Fruit fly (Drosophila melanogaster) whole organism, embryonic: Measurements from ENCODE around the gene Pex14.

Experiments used
- BtbVII ChIP-seq: fragments of 200-800 bp; sonication (Bioruptor generic); optimal IDR thresholded peaks from 3 replicates; lab custom pipeline; 2017; ENCODE audit warnings: missing biosample characterization, mild to moderate bottlenecking, missing genetic modification characterization
- CG10209 ChIP-seq: fragments of 200-800 bp; sonication (Bioruptor generic); optimal IDR thresholded peaks from 3 replicates; lab custom pipeline; 2017; ENCODE audit warnings: missing biosample characterization, mild to moderate bottlenecking, missing genetic modification characterization, missing genetic modification reagents
- CG1024 ChIP-seq: fragments of 200-800 bp; sonication (Bioruptor generic); IDR thresholded peaks from 2 replicates; pipeline ENCODE4 v1.3.6; 2022; ENCODE audit warnings: missing biosample characterization, missing genetic modification characterization
- CG11093 ChIP-seq: fragments of 200-800 bp; sonication (Bioruptor generic); IDR thresholded peaks from 3 replicates; pipeline ENCODE4 v1.3.6; 2022; ENCODE audit warnings: missing biosample characterization, missing genetic modification characterization
- CG11504 ChIP-seq: fragments of 200-800 bp; sonication (Bioruptor generic); optimal IDR thresholded peaks from 3 replicates; lab custom pipeline; 2019; ENCODE audit warnings: missing biosample characterization, mild to moderate bottlenecking, missing genetic modification characterization, moderate library complexity
- CG12219 ChIP-seq: fragments of 200-800 bp; sonication (Bioruptor generic); optimal IDR thresholded peaks from 3 replicates; lab custom pipeline; 2018; ENCODE audit warnings: missing biosample characterization, mild to moderate bottlenecking, missing genetic modification characterization
- CG12744 ChIP-seq: fragments of 200-800 bp; sonication (Bioruptor generic); optimal IDR thresholded peaks from 2 replicates; lab custom pipeline; 2016; ENCODE audit warnings: missing biosample characterization, missing genetic modification characterization
- CG12769 ChIP-seq: fragments of 200-800 bp; sonication (Bioruptor generic); optimal IDR thresholded peaks from 2 replicates; lab custom pipeline; 2019; ENCODE audit warnings: missing biosample characterization, mild to moderate bottlenecking, missing genetic modification characterization, moderate library complexity
- CG13424 ChIP-seq: fragments of 200-800 bp; sonication (Bioruptor generic); optimal IDR thresholded peaks from 2 replicates; lab custom pipeline; 2019; ENCODE audit warnings: missing biosample characterization, mild to moderate bottlenecking, missing genetic modification characterization, moderate library complexity
- CG14014 ChIP-seq: fragments of 200-800 bp; sonication (Bioruptor generic); IDR thresholded peaks from 2 replicates; pipeline ENCODE4 v1.3.6; 2022; ENCODE audit warnings: missing biosample characterization, missing genetic modification characterization
- CG1603 ChIP-seq: fragments of 200-800 bp; sonication (Bioruptor generic); optimal IDR thresholded peaks from 2 replicates; lab custom pipeline; 2019; ENCODE audit warnings: missing biosample characterization, mild to moderate bottlenecking, missing genetic modification characterization, moderate library complexity
- CG18011 ChIP-seq: fragments of 200-800 bp; sonication (Bioruptor generic); optimal IDR thresholded peaks from 2 replicates; lab custom pipeline; 2017; ENCODE audit warnings: missing biosample characterization, missing genetic modification characterization, mild to moderate bottlenecking, moderate library complexity, missing genotype
- CG18619 ChIP-seq: fragments of 200-800 bp; sonication (Bioruptor generic); optimal IDR thresholded peaks from 3 replicates; lab custom pipeline; 2017; ENCODE audit warnings: missing biosample characterization, mild to moderate bottlenecking, missing genetic modification characterization
- CG2199 ChIP-seq: fragments of 200-800 bp; sonication (Bioruptor generic); IDR thresholded peaks from 3 replicates; pipeline ENCODE4 v1.3.6; 2022; ENCODE audit warnings: missing biosample characterization, missing genetic modification characterization
- CG3407 ChIP-seq: fragments of 200-800 bp; sonication (Bioruptor generic); optimal IDR thresholded peaks from 2 replicates; lab custom pipeline; 2018; ENCODE audit warnings: missing biosample characterization, mild to moderate bottlenecking, missing genetic modification characterization
- CG4730 ChIP-seq: fragments of 200-800 bp; sonication (Bioruptor generic); IDR thresholded peaks from 2 replicates; pipeline ENCODE4 v1.3.6; 2022; ENCODE audit warnings: missing biosample characterization, missing genetic modification characterization
- CG5245 ChIP-seq: fragments of 200-800 bp; sonication (Bioruptor generic); optimal IDR thresholded peaks from 3 replicates; lab custom pipeline; 2016; ENCODE audit warnings: missing biosample characterization, missing genetic modification characterization
- CG5953 ChIP-seq: fragments of 200-800 bp; sonication (Bioruptor generic); IDR thresholded peaks from 2 replicates; pipeline ENCODE4 v1.3.6; 2022; ENCODE audit warnings: missing biosample characterization, missing genetic modification characterization
- CG6175 ChIP-seq: fragments of 200-800 bp; sonication (Bioruptor generic); IDR thresholded peaks from 3 replicates; pipeline ENCODE4 v1.3.6; 2022; ENCODE audit warnings: missing biosample characterization, missing genetic modification characterization
- CG6254 ChIP-seq: fragments of 200-800 bp; sonication (Bioruptor generic); optimal IDR thresholded peaks from 3 replicates; lab custom pipeline; 2017; ENCODE audit warnings: mild to moderate bottlenecking, missing biosample characterization, missing genetic modification reagents, missing genetic modification characterization
- CG6813 ChIP-seq: fragments of 200-800 bp; sonication (Bioruptor generic); optimal IDR thresholded peaks from 2 replicates; lab custom pipeline; 2017; ENCODE audit warnings: missing biosample characterization, missing genetic modification characterization, mild to moderate bottlenecking, moderate library complexity, missing genetic modification reagents
- CG8281 ChIP-seq: fragments of 200-800 bp; sonication (Bioruptor generic); optimal IDR thresholded peaks from 2 replicates; lab custom pipeline; 2018; ENCODE audit warnings: missing biosample characterization, mild to moderate bottlenecking, missing genetic modification characterization, moderate library complexity
- CG8359 ChIP-seq: fragments of 200-800 bp; sonication (Bioruptor generic); optimal IDR thresholded peaks from 2 replicates; lab custom pipeline; 2017; ENCODE audit warnings: missing biosample characterization, mild to moderate bottlenecking, missing genetic modification characterization, borderline replicate concordance
- CG8478 ChIP-seq: fragments of >200 bp; optimal IDR thresholded peaks from 2 replicates; lab custom pipeline; 2018
- CG9437 ChIP-seq: fragments of 200-800 bp; sonication (Bioruptor generic); optimal IDR thresholded peaks from 2 replicates; lab custom pipeline; 2018; ENCODE audit warnings: missing biosample characterization, mild to moderate bottlenecking, missing genetic modification characterization
- Dbx ChIP-seq: fragments of 200-800 bp; sonication (Bioruptor generic); IDR thresholded peaks from 3 replicates; pipeline ENCODE4 v1.3.6; 2022; ENCODE audit warnings: missing biosample characterization, missing genetic modification characterization
- HHEX ChIP-seq: fragments of 200-800 bp; sonication (Bioruptor generic); optimal IDR thresholded peaks from 3 replicates; lab custom pipeline; 2017; ENCODE audit warnings: missing biosample characterization, mild to moderate bottlenecking, missing genetic modification characterization, missing genetic modification reagents
- Hmr ChIP-seq: fragments of 200-800 bp; sonication (Bioruptor generic); optimal IDR thresholded peaks from 3 replicates; lab custom pipeline; 2017; ENCODE audit warnings: mild to moderate bottlenecking, missing biosample characterization, missing genetic modification reagents, missing genetic modification characterization
- Hr39 ChIP-seq: fragments of >200 bp; optimal IDR thresholded peaks from 2 replicates; lab custom pipeline; 2017
- MBD-R2 ChIP-seq: fragments of 200-800 bp; sonication (Bioruptor generic); IDR thresholded peaks from 2 replicates; pipeline ENCODE4 v1.3.6; 2022; ENCODE audit warnings: missing biosample characterization, missing genetic modification characterization
- Myb ChIP-seq: fragments of 200-800 bp; sonication (Bioruptor generic); optimal IDR thresholded peaks from 2 replicates; lab custom pipeline; 2016; ENCODE audit warnings: missing biosample characterization, missing genetic modification characterization
- Nf-YA ChIP-seq: fragments of 200-800 bp; sonication (Bioruptor generic); IDR thresholded peaks from 2 replicates; pipeline ENCODE4 v1.3.6; 2022; ENCODE audit warnings: missing biosample characterization, missing genetic modification characterization
- Scr ChIP-seq: fragments of 200-800 bp; sonication (Bioruptor generic); IDR thresholded peaks from 2 replicates; pipeline ENCODE4 v1.3.6; 2022; ENCODE audit warnings: missing biosample characterization, missing genetic modification characterization; ENCODE audit not compliant: partially characterized antibody
- Sin3A ChIP-seq: fragments of >200 bp; optimal IDR thresholded peaks from 2 replicates; lab custom pipeline; 2018
- Taf1 ChIP-seq: fragments of 200-800 bp; sonication (Bioruptor generic); IDR thresholded peaks from 2 replicates; pipeline ENCODE4 v1.3.6; 2022; ENCODE audit warnings: missing biosample characterization, missing genetic modification characterization
- Vsx1 ChIP-seq: fragments of 200-800 bp; sonication (Bioruptor generic); optimal IDR thresholded peaks from 2 replicates; lab custom pipeline; 2017; ENCODE audit warnings: missing biosample characterization, mild to moderate bottlenecking, missing genetic modification characterization, missing genetic modification reagents
- YL-1 ChIP-seq: fragments of 200-800 bp; sonication (Bioruptor generic); optimal IDR thresholded peaks from 3 replicates; lab custom pipeline; 2017; ENCODE audit warnings: missing biosample characterization, mild to moderate bottlenecking, missing genetic modification characterization
- br ChIP-seq: fragments of >200 bp; optimal IDR thresholded peaks from 2 replicates; lab custom pipeline; 2017
- da ChIP-seq: fragments of 200-800 bp; sonication (Bioruptor generic); optimal IDR thresholded peaks from 2 replicates; lab custom pipeline; 2016; ENCODE audit warnings: missing biosample characterization, missing genetic modification characterization
- dan ChIP-seq: fragments of 200-800 bp; sonication (Bioruptor generic); IDR thresholded peaks from 2 replicates; pipeline ENCODE4 v1.3.6; 2022; ENCODE audit warnings: missing biosample characterization, missing genetic modification characterization
- fu2 ChIP-seq: fragments of 200-800 bp; sonication (Bioruptor generic); optimal IDR thresholded peaks from 2 replicates; lab custom pipeline; 2016; ENCODE audit warnings: missing biosample characterization, missing genetic modification characterization
- gcm2 ChIP-seq: fragments of 200-800 bp; sonication (Bioruptor generic); optimal IDR thresholded peaks from 2 replicates; lab custom pipeline; 2016; ENCODE audit warnings: missing biosample characterization, missing genetic modification characterization
- klu ChIP-seq: fragments of 200-800 bp; sonication (Bioruptor generic); IDR thresholded peaks from 2 replicates; pipeline ENCODE4 v1.3.6; 2022; ENCODE audit warnings: missing biosample characterization, missing genetic modification characterization
- odd ChIP-seq: fragments of 200-800 bp; sonication (Bioruptor generic); optimal IDR thresholded peaks from 2 replicates; lab custom pipeline; 2017; ENCODE audit warnings: missing biosample characterization, mild to moderate bottlenecking, missing genetic modification characterization
- otp ChIP-seq: fragments of 200-800 bp; sonication (Bioruptor generic); IDR thresholded peaks from 3 replicates; pipeline ENCODE4, ENCODE4 v1.3.6; 2022; ENCODE audit warnings: missing biosample characterization, missing genetic modification characterization
- seq ChIP-seq: fragments of 200-800 bp; sonication (Bioruptor generic); IDR thresholded peaks from 2 replicates; pipeline ENCODE4 v1.3.6; 2022; ENCODE audit warnings: missing biosample characterization, missing genetic modification characterization
- shn ChIP-seq: fragments of 200-800 bp; sonication (Bioruptor generic); optimal IDR thresholded peaks from 3 replicates; lab custom pipeline; 2016; ENCODE audit warnings: missing biosample characterization, missing genetic modification characterization
- sim ChIP-seq: fragments of 200-800 bp; sonication (Bioruptor generic); IDR thresholded peaks from 2 replicates; pipeline ENCODE4 v1.3.6; 2022; ENCODE audit warnings: missing biosample characterization, missing genetic modification characterization
- yki ChIP-seq: fragments of >200 bp; optimal IDR thresholded peaks from 3 replicates; lab custom pipeline; 2018
- z ChIP-seq: fragments of 200-800 bp; sonication (Bioruptor generic); IDR thresholded peaks from 3 replicates; pipeline ENCODE4 v1.3.6; 2022; ENCODE audit warnings: missing biosample characterization, missing genetic modification characterization
- zf30C ChIP-seq: fragments of 200-800 bp; sonication (Bioruptor generic); optimal IDR thresholded peaks from 3 replicates; lab custom pipeline; 2018; ENCODE audit warnings: missing biosample characterization, mild to moderate bottlenecking, missing genetic modification characterization

The Pex14 gene

DNA sequence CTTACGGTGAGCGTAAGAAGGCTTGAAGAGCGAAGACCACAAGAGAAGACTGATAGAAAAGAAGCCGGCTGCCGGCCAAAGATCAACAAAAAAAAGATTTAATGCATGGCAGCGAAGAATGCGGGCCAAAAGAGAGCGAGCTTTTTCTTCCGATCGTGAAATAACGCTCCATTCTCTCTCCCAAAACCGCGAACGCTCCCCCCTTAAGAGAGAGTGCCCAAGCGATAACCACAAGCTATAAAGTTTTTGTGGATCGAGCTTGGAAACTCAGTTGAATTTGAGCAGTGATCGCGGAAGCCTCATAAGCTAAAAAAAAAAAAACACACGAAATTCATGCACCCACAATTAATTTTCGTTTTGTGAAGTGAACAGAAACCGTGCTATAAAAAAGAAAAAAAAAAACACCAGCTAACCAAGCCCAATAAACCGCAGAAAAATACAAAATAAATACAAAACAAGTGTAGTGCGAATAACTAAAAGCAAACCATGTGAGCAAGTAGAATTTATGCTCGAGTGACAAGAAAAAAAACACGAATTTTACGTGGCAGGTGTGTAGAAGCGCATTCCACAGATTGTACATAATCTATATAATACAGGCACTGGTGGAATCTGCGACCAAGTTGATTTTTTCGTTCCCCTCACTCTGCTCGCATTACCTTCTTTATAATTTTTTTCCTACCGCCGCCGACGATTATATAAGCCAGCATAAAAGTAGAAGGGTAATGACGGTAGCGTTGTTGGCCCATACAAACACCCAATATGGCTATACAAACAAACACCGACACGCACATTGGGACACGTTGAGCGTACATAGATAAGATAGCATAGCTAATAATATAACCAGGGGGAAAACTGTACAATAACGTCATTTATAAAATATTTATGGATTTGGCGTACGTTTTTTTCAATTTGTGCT, 48.0 kb upstream of the Pex14 start, which contains the start of gene CG13252 (continued):
- TF ChIP-seq seq (GFP tag; lab: Robert Waterston, UW): 0 out of 2 replicates have a peak, but pooled peaks have one; percentile 39
- no peak for TF ChIP-seq otp (GFP tag; lab: Robert Waterston, UW)
- TF ChIP-seq CG9437 (GFP tag; lab: Kevin White, UChicago): no peak
- TF ChIP-seq Scr (GFP tag; lab: Robert Waterston, UW): no peak
- TF ChIP-seq odd (GFP tag; lab: Kevin White, UChicago): peak; percentile 59
- TF ChIP-seq CG8281 (tag; lab: Kevin White, UChicago): peak; percentile 8
- TF ChIP-seq br (lab: Kevin White, UChicago): no peak
- no peak for TF ChIP-seq dan (GFP tag; lab: Robert Waterston, UW)
- TF ChIP-seq CG10209: peak; percentile 20
- peak; percentile 84 for TF ChIP-seq Vsx1
- peak; percentile 70 for TF ChIP-seq CG12769 (tag; lab: Kevin White, UChicago)
- TF ChIP-seq CG6813 (GFP tag; lab: Kevin White, UChicago): peak; percentile 31
- no peak for TF ChIP-seq CG12744 (GFP tag; lab: Kevin White, UChicago)
- peak; percentile 23 for TF ChIP-seq CG13424 (tag; lab: Kevin White, UChicago)
- TF ChIP-seq CG6254 (GFP tag; lab: Kevin White, UChicago): no peak
- peak; percentile 32 for TF ChIP-seq CG12219
- TF ChIP-seq CG5953 (GFP tag; lab: Robert Waterston, UW): no peak
- peak; percentile 35 for TF ChIP-seq BtbVII (GFP tag; lab: Kevin White, UChicago)
- TF ChIP-seq CG18011 (GFP tag; lab: Kevin White, UChicago): no peak
- TF ChIP-seq CG11093: no peak
- peak; percentile 37 for TF ChIP-seq CG1603
- no peak for TF ChIP-seq CG1024 (GFP tag; lab: Robert Waterston, UW)
- TF ChIP-seq Sin3A (lab: Kevin White, UChicago): no peak
- TF ChIP-seq Taf1 (GFP tag; lab: Robert Waterston, UW): no peak
- TF ChIP-seq CG2199 (GFP tag; lab: Robert Waterston, UW): 0 out of 3 replicates have a peak, but pooled peaks have one; percentile 8
- no peak for TF ChIP-seq Hr39 (lab: Kevin White, UChicago)
- peak; percentile 39 for TF ChIP-seq yki (lab: Kevin White, UChicago)
- peak; percentile 42; the same call in 1 of the 2 replicates for TF ChIP-seq CG14014 (GFP tag; lab: Robert Waterston, UW)
- no peak for TF ChIP-seq CG8478 (lab: Kevin White, UChicago)
- peak; percentile 22 for TF ChIP-seq CG11504
- TF ChIP-seq shn (GFP tag; lab: Kevin White, UChicago): no peak
- TF ChIP-seq YL-1 (GFP tag; lab: Kevin White, UChicago): peak; percentile 3
- no peak for TF ChIP-seq sim (GFP tag; lab: Robert Waterston, UW)
- TF ChIP-seq Nf-YA (GFP tag; lab: Robert Waterston, UW): no peak
- no peak for TF ChIP-seq CG8359 (GFP tag; lab: Kevin White, UChicago)
- no peak for TF ChIP-seq zf30C (GFP tag; lab: Kevin White, UChicago)
- no peak for TF ChIP-seq MBD-R2 (GFP tag; lab: Robert Waterston, UW)
- no peak for TF ChIP-seq CG18619
- TF ChIP-seq gcm2 (GFP tag; lab: Kevin White, UChicago): no peak
- peak; percentile 27 for TF ChIP-seq Hmr (GFP tag; lab: Kevin White, UChicago)
- no peak for TF ChIP-seq klu (GFP tag; lab: Robert Waterston, UW)
- peak; percentile 18 for TF ChIP-seq HHEX
- no peak for TF ChIP-seq CG6175 (GFP tag; lab: Robert Waterston, UW)
- 0 out of 3 replicates have a peak, but pooled peaks have one; percentile 54 for TF ChIP-seq z (GFP tag; lab: Robert Waterston, UW)
- TF ChIP-seq CG3407 (GFP tag; lab: Kevin White, UChicago): no peak
- TF ChIP-seq CG5245: no peak
- TF ChIP-seq da (GFP tag; lab: Kevin White, UChicago): no peak
- TF ChIP-seq CG4730 (GFP tag; lab: Robert Waterston, UW): no peak
- 0 out of 3 replicates have a peak, but pooled peaks have one; percentile 10 for TF ChIP-seq Dbx
- no peak for TF ChIP-seq Myb (GFP tag; lab: Kevin White, UChicago)
- TF ChIP-seq fu2: no peak
